Fruit fly (Drosophila melanogaster): ENCODE results near the gene rols.

rols gene

DNA sequence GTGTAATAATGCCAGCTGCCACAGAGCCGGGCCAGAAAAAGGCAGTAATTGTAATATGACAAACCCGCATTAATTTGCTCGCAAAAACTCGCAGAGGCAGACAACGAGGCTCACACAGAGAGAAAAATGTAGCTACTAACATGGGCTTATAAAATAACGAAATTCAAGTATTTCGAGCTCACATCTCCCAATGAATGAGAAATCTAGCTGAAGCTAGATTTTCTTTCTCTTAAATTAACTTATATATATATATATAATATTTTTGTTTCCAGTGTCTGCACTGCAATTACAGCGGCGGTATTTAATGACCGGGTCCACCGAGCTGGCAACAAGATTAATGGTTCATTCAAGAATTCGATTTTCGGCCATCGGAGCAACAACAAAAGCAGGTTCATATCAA is 48.5 kb downstream of the rols start:
- TF ChIP-seq CG8478 (optimal IDR thresholded peaks at IDR 0.05) (no peak), CTCF (optimal IDR thresholded peaks at IDR 0.05) (no peak)

DNA sequence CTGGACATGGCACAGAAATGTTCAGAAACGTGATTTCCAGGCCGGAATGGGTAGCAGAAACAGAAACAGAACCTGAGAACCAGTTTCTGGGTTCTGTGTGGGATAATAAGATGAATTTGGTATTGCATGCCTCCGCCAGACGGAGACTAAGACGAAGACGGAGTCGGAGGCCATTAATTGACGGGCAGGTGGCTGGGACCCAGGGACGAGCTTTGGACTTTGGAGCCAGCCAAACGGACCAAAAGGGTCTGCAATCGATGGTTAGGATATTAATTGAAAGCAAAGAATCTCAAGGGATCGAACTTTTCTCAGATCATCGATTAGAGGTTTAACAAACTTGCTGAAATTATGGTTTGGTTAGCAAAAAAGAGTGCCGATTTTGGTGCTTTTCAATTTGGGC is 50.4 kb downstream of the rols start:
- TF ChIP-seq CG8478 (optimal IDR thresholded peaks at IDR 0.05) (no peak), CTCF (optimal IDR thresholded peaks at IDR 0.05) (no peak)

DNA sequence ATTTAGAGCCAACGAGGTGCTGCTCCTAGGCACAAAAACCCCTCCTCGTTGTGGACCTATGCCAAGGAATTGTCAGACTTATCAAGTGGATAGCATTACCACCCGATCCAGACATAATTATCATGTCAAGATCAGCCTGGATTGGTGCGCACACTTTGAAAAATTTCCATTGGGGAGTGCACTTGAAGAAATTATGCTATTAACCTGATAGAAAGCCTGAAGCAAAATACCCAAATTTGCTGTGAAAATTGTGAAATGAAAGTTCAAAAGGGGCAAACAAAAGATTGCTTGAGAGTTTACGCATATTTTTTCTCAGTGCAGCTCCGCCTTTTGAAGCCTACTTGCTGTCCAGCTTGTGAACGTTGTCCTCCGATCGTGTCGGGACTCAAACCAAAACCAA is 51.0 kb downstream of the rols start:
- TF ChIP-seq CTCF (optimal IDR thresholded peaks at IDR 0.05) = no peak
- no peak for TF ChIP-seq CG8478 (optimal IDR thresholded peaks at IDR 0.05)

DNA sequence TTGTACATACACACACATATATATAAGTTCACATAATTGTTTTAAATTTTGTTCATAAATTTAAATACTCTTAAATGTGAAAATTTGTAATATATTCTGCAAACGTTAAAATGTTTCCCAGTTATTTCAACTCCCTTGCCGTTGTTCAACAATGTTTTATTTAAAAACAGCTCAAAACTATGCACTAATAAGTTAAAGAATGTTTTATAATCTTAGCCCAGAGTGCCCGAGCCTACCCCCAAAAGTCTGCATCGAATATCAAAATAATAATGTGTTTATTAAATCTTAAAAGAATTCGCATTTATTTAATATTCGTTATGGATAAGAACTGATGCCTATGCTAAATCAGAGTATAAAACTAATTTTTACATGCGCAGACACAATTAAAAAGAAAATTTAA is 56.7 kb downstream of the rols start:
- no peak for TF ChIP-seq CG8478 (optimal IDR thresholded peaks at IDR 0.05)
- no peak for TF ChIP-seq CTCF (optimal IDR thresholded peaks at IDR 0.05)

DNA sequence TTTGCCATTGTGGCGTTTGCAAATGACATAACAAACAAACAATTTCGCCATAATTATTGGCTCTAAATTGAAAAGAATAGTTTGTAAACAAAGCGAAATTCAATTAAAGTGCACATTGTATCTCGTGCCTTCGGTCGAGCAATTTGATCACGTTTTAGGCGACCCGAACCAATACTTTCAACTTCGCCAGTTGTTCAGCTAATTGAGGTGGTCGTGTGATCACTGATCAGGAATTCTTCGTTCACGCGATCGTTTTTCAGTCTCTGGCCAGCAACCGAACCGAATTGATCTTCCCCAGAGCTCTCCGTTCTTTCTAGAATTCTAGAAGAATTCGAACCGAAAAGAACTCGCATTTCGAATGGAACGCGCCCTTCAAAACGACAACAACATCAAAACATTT is 60.5 kb downstream of the rols start:
- TF ChIP-seq CG8478 (optimal IDR thresholded peaks at IDR 0.05) (no peak), CTCF (optimal IDR thresholded peaks at IDR 0.05) (no peak)

DNA sequence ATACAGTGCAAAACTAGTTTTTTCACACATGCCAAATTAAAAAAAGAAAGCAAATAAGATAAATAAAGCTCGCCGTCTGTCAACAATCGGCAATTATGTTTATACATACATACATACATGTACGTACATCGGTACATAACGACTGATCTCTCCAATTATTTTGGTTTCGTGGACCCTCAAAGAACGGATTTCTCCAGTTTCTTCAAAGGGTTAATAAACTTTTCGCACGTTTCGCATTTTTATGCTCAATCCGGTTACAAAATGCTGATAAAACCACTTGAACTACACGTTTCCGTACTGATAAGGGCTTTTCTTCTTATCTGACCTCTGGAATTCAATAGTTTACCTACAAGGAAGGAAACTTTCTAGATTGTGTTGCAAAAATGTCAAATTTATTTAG is 61.2 kb downstream of the rols start:
- TF ChIP-seq CG8478 (optimal IDR thresholded peaks at IDR 0.05) (no peak), CTCF (optimal IDR thresholded peaks at IDR 0.05) (no peak)

DNA sequence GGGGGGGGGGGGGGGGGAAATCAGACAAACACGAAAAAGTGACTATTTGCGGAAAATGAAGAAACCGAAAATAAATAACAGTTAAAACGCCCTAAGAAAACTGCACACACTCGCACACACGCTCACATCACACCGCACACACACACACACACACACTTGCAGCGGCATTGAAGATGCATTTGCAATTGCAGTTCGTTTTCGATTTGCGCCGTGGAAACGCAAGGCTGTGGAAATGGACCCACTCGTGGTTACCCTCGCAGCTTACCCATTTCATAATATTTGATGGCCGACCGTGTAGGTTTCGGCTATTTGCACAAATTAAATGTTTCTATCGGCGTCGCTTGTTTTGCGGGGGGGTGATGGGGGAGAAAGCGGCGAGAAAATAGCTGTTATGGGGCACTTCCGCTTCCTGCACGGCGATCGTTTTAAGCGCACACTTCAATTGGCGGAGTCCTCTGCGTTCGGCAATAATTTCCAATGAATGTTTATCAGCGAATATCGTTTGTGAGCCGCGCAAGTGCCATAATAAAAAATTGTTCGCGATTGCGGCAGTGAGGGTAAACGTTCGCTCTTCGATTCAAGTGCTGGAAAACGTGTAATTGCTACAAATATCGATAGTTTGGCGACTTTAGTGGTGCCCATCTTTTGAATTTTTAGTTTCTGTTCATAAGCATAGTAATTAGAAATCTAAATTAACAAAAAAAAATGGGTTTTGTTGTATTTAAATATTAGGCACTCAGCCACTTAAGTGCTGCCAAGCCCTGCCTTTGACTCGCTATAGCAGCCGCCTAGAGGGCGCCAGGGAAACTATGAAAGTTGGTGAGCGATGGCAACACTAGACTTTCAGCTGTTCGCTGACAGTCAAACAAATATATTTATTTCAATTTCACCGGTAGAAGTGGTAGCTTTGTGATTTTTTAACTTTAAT is 62.1 kb downstream of the rols start, which contains the start of the genes Pop2 and CG6928:
Gene Pop2, minus strand, starts transcription at position 595 of the 928 bp plus-strand sequence.
Gene CG6928, plus strand, starts transcription at position 835 of the 928 bp plus-strand sequence.
- TF ChIP-seq CTCF (optimal IDR thresholded peaks at IDR 0.05) (peak; percentile 86 to 89), CG8478 (optimal IDR thresholded peaks at IDR 0.05) (no peak)

DNA sequence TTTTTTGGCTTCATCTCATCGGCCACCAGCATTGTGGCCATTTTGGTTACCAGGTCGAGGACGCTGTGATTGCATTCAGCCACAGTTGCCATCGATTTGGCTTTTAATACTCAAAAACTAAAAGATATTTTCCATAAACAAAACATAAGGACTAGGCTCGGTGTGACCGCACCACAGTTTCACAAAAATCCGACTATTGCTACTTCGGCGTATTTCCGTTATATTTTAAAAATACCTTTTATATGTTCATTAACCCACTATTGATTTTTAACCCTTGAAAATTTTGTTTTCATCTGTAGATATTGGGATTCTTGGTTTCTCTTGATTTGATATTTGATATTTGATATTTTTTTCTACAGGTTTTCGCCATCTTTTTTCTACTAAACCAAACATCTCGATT is 66.7 kb downstream of the rols start, which contains the start of gene Grip163:
Gene Grip163, minus strand, starts transcription at position 180 of the 400 bp plus-strand sequence.
- TF ChIP-seq CG8478 (optimal IDR thresholded peaks at IDR 0.05) (no peak), CTCF (optimal IDR thresholded peaks at IDR 0.05) (no peak)

DNA sequence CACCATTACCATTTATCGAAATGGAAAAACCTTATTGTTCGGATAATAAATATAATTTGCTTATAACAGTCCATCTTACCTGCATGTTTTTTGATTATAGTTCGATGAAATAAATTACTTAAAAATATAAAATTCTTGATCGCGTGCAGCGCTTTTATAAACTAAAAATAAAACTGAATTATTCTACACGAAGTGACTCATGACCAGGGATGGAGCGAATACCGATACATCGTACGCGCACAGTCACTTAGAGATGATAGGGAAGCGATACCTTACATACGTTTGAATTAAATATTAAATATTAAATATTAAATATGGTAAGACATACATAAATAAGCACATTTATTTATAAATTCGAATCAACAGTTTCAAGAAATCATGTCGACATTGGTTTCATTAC is 71.7 kb downstream of the rols start, which contains the start of gene viaf:
Gene viaf, minus strand, starts transcription at position 220 of the 400 bp plus-strand sequence.
- TF ChIP-seq CG8478 (optimal IDR thresholded peaks at IDR 0.05) (no peak), CTCF (optimal IDR thresholded peaks at IDR 0.05) (peak in 1 of 2 experiments; percentile 14)

DNA sequence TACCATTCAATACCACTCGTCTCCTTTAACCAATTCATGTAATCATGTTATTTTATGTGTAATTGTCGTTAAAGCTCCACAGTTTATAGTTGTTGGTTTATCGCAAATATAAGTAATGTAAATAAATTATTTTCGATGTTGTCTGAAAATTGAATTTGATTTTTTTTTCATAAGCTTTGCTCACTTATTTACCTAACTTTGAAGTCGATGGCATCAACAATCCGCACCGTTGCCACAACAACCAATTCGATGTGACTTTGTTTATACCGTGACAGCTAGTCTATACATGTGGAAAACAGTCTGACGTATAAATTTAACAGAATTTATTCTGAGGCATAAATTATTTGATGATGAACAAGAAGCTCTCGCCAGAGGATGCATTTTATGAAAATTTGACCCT is 74.2 kb downstream of the rols start, which contains the start of gene CG6931:
Gene CG6931, plus strand, starts transcription at position 301 of the 400 bp plus-strand sequence.
- TF ChIP-seq CG8478 (optimal IDR thresholded peaks at IDR 0.05) (no peak), CTCF (optimal IDR thresholded peaks at IDR 0.05) (no peak)

DNA sequence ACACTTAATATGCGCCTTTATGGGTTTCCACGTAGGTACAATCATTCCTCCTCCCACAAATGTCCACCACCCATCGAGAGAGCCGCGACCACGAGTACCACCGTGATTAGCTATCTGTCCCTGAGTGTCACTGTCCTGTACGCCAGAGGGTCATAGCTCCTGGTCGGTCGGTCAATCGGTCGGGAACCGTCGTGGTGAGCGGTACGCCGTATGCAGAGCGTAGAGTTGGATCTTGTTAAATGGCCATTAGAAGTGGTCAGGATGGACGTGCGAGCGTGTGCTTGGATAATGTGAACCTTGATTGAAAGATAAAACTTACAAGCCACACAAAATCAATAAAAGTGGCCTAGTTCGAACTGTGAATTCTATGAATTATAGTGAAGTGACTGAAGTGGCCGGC is 80.1 kb downstream of the rols start, which contains the start of gene CG6938:
Gene CG6938, plus strand, starts transcription at position 301 of the 400 bp plus-strand sequence.
- TF ChIP-seq CG8478 (optimal IDR thresholded peaks at IDR 0.05) (no peak), CTCF (optimal IDR thresholded peaks at IDR 0.05) (no peak)

DNA sequence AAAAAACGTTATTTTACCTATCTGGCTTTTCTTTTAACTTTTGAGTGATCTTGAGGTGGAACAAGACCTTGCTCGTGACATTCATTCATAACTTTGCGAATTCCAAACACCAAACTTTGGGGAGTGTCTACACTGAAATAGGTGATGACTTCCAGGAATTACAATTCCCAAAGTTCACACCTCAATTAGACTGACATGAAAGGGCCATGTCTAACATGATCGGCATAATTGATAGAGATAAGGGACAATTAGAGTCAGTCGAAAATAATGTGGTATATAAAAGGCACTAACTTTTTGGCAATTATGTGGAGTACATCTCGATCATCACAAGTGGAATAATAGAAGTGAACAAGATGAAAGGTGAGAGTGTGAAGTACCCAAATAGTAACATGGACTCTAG is 88.8 kb downstream of the rols start, which contains the start of gene CG43896:
Gene CG43896, plus strand, starts transcription at position 301 of the 400 bp plus-strand sequence.
- no peak for TF ChIP-seq CG8478 (optimal IDR thresholded peaks at IDR 0.05)
- no peak for TF ChIP-seq CTCF (optimal IDR thresholded peaks at IDR 0.05)

DNA sequence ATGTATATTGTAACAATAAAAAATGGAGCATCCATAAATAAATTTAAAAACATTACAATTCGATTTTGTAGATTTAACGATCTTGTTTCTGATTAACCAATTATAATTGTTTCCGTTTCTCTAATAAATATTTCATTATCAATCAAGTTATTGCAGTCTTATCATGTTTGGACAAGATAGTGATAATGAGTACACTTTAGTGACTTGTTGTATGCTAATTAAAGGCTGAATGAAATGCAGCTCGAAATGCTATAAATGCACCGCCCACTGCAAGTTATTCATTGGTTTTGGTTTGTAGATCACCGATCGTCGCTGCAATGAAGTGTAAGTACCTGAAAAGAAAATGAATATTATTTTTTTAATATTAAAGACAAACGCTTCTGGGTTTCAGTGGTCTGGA is 90.1 kb downstream of the rols start, which contains the start of gene CG14125:
Gene CG14125, plus strand, starts transcription at position 301 of the 400 bp plus-strand sequence.
- TF ChIP-seq CG8478 (optimal IDR thresholded peaks at IDR 0.05) (no peak), CTCF (optimal IDR thresholded peaks at IDR 0.05) (no peak)

DNA sequence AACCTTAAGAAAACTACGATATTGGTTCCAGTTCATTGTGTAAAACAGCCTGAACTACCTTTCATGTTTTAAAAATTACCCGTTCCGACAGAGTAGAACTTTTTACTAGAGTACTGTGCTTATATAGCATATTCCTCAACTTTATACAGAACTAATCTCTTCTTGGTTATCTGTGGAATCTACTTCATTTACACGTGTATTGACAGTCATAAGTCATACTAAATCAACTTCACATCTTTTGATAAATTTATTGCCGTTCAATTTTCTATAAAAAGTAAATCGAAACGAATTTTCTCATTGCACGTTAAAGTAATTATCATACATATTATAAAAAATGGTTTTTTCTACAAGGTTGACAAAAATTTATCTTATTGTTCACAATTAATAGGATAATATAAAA is 91.0 kb downstream of the rols start, which contains the start of gene CG42397:
Gene CG42397, minus strand, starts transcription at position 101 of the 400 bp plus-strand sequence.
- TF ChIP-seq CTCF (optimal IDR thresholded peaks at IDR 0.05) = no peak

DNA sequence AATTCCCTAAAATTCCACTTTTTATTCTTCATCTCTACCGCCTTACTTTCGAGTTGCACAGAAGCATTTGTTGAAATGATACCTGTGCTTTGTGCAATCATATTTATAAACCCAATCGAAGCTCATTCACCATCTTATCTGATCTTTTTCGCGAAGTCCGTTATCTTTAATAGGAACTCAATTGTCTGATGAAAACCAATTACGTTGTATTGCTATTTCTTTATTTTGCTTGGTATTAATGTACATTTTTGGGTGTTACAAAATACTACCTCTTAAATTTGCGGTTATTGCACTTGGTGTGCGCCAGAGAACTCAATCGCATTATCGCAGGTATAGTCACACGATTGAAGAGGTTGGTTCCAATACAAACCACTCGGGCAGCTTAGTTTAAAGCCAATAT is 91.8 kb downstream of the rols start, which contains the start of gene Muc68E:
Gene Muc68E, minus strand, starts transcription at position 101 of the 400 bp plus-strand sequence.
- TF ChIP-seq CTCF (optimal IDR thresholded peaks at IDR 0.05) (no peak), CG8478 (optimal IDR thresholded peaks at IDR 0.05) (no peak)

DNA sequence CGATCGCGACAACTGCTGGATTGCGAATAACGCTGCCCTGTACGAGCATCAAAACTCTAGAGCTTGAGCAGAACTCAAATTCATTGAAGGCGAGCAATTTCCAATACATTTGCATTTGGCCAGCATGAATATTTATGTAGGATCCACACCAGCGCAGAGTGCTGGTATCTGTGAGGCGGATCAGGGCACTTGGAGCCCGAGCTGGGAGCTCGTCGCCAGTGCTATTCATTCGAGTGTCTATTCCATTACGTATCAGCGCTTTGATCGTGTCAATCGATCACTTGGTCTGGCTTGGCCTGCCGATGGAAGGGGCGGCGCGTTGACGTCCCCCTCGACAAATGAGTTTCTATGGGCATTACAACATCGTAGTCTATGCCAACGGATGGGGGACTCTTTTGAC is 98.6 kb downstream of the rols start, which contains the start of gene prc:
Gene prc, minus strand, starts transcription at position 28 of the 400 bp plus-strand sequence.
- TF ChIP-seq CG8478 (optimal IDR thresholded peaks at IDR 0.05) = no peak
- TF ChIP-seq CTCF (optimal IDR thresholded peaks at IDR 0.05) = no peak
